Fruit fly (Drosophila melanogaster) whole organism, embryonic: ENCODE measurements around the gene lute.

Experiments used
- CG11696 ChIP-seq: fragments of 200-800 bp; sonication (Bioruptor generic); IDR thresholded peaks from 2 replicates; pipeline ENCODE4 v1.3.6; 2022; ENCODE audit warnings: missing biosample characterization, missing genetic modification characterization
- CG15073 ChIP-seq: fragments of 200-800 bp; sonication (Bioruptor generic); optimal IDR thresholded peaks from 2 replicates; lab custom pipeline; 2016; ENCODE audit warnings: missing biosample characterization, missing genetic modification characterization
- CG1647 ChIP-seq: fragments of 200-800 bp; sonication (Bioruptor generic); optimal IDR thresholded peaks from 3 replicates; lab custom pipeline; 2016; ENCODE audit warnings: missing biosample characterization, missing genetic modification characterization
- CG17328 ChIP-seq: fragments of 200-800 bp; sonication (Bioruptor generic); IDR thresholded peaks from 2 replicates; pipeline ENCODE4 v1.3.6; 2022; ENCODE audit warnings: missing biosample characterization, missing genetic modification characterization
- CG18599 ChIP-seq: fragments of 200-800 bp; sonication (Bioruptor generic); optimal IDR thresholded peaks from 3 replicates; lab custom pipeline; 2017; ENCODE audit warnings: missing biosample characterization, missing genetic modification characterization, mild to moderate bottlenecking, moderate library complexity, missing genetic modification reagents
- CG18619 ChIP-seq: fragments of 200-800 bp; sonication (Bioruptor generic); optimal IDR thresholded peaks from 3 replicates; lab custom pipeline; 2017; ENCODE audit warnings: missing biosample characterization, mild to moderate bottlenecking, missing genetic modification characterization
- CG2712 ChIP-seq: fragments of 200-800 bp; optimal IDR thresholded peaks from 3 replicates; lab custom pipeline; 2019; ENCODE audit warnings: missing biosample characterization, mild to moderate bottlenecking, missing genetic modification characterization, moderate library complexity
- CG31441 ChIP-seq: fragments of 200-800 bp; sonication (Bioruptor generic); IDR thresholded peaks from 2 replicates; pipeline ENCODE4 v1.3.6; 2022; ENCODE audit warnings: missing biosample characterization, missing genetic modification characterization
- CG32767 ChIP-seq: fragments of 200-800 bp; sonication (Bioruptor generic); IDR thresholded peaks from 2 replicates; pipeline ENCODE4 v1.3.6; 2022; ENCODE audit warnings: missing biosample characterization, missing genetic modification characterization
- CG34376 ChIP-seq: fragments of 200-800 bp; sonication (Bioruptor generic); optimal IDR thresholded peaks from 2 replicates; lab custom pipeline; 2018; ENCODE audit warnings: missing biosample characterization, mild to moderate bottlenecking, missing genetic modification characterization
- CG4328 ChIP-seq: fragments of 200-800 bp; sonication (Bioruptor generic); optimal IDR thresholded peaks from 3 replicates; lab custom pipeline; 2017; ENCODE audit warnings: missing biosample characterization, missing genetic modification reagents, missing genetic modification characterization
- CG4360 ChIP-seq: fragments of 200-800 bp; sonication (Bioruptor generic); IDR thresholded peaks from 2 replicates; pipeline ENCODE4 v1.3.6; 2022; ENCODE audit warnings: missing biosample characterization, missing genetic modification characterization
- CG4854 ChIP-seq: fragments of 200-800 bp; sonication (Bioruptor generic); optimal IDR thresholded peaks from 2 replicates; lab custom pipeline; 2016; ENCODE audit warnings: missing biosample characterization, missing genetic modification characterization, inconsistent platforms
- CG6689 ChIP-seq: fragments of 200-800 bp; sonication (Bioruptor generic); IDR thresholded peaks from 2 replicates; pipeline ENCODE4 v1.3.6; 2022; ENCODE audit warnings: missing biosample characterization, missing genetic modification characterization
- CG7271 ChIP-seq: fragments of 200-800 bp; sonication (Bioruptor generic); optimal IDR thresholded peaks from 2 replicates; lab custom pipeline; 2018; ENCODE audit warnings: missing biosample characterization, mild to moderate bottlenecking, missing genetic modification characterization, moderate library complexity
- CG7357 ChIP-seq: fragments of 200-800 bp; sonication (Bioruptor generic); IDR thresholded peaks from 3 replicates; pipeline ENCODE4 v1.3.6; 2022; ENCODE audit warnings: missing biosample characterization, missing genetic modification characterization
- CG8281 ChIP-seq: fragments of 200-800 bp; sonication (Bioruptor generic); optimal IDR thresholded peaks from 2 replicates; lab custom pipeline; 2018; ENCODE audit warnings: missing biosample characterization, mild to moderate bottlenecking, missing genetic modification characterization, moderate library complexity
- D19B ChIP-seq: fragments of 200-800 bp; sonication (Bioruptor generic); optimal IDR thresholded peaks from 2 replicates; lab custom pipeline; 2017; ENCODE audit warnings: missing biosample characterization, mild to moderate bottlenecking, missing genetic modification characterization
- Dad ChIP-seq: fragments of 200-800 bp; sonication (Bioruptor generic); optimal IDR thresholded peaks from 3 replicates; lab custom pipeline; 2016; ENCODE audit warnings: missing biosample characterization, missing genetic modification characterization
- HLH4C ChIP-seq: fragments of 200-800 bp; sonication (Bioruptor generic); IDR thresholded peaks from 3 replicates; pipeline ENCODE4 v1.3.6; 2022; ENCODE audit warnings: missing biosample characterization, missing genetic modification characterization; ENCODE audit not compliant: partially characterized antibody
- HmgD ChIP-seq: fragments of 200-800 bp; sonication (Bioruptor generic); optimal IDR thresholded peaks from 3 replicates; lab custom pipeline; 2016; ENCODE audit warnings: missing biosample characterization, missing genetic modification characterization
- Hsf ChIP-seq: fragments of 200-800 bp; sonication (Bioruptor generic); optimal IDR thresholded peaks from 3 replicates; lab custom pipeline; 2016; ENCODE audit warnings: missing biosample characterization, missing genetic modification characterization
- PHDP ChIP-seq: fragments of 200-800 bp; sonication (Bioruptor generic); optimal IDR thresholded peaks from 3 replicates; lab custom pipeline; 2018; ENCODE audit warnings: missing biosample characterization, mild to moderate bottlenecking, missing genetic modification characterization, moderate library complexity
- Pdp1 ChIP-seq, 2 experiments: fragments of 200-800 bp; sonication (Bioruptor generic); optimal IDR thresholded peaks; 3 replicates each; lab custom pipeline; 2016; ENCODE audit warnings: missing biosample characterization in 2 of 2, missing genetic modification characterization in 2 of 2, mild to moderate bottlenecking in 1 of 2, moderate library complexity in 1 of 2
- Rx ChIP-seq: fragments of 200-800 bp; sonication (Bioruptor generic); IDR thresholded peaks from 2 replicates; pipeline ENCODE4 v1.3.6; 2022; ENCODE audit warnings: missing biosample characterization, missing genetic modification characterization
- Xbp1 ChIP-seq: fragments of 200-800 bp; sonication (Bioruptor generic); optimal IDR thresholded peaks from 3 replicates; lab custom pipeline; 2016; ENCODE audit warnings: missing biosample characterization, mild to moderate bottlenecking, missing genetic modification characterization
- abd-A ChIP-seq: fragments of 200-800 bp; sonication (Bioruptor generic); optimal IDR thresholded peaks from 3 replicates; lab custom pipeline; 2019; ENCODE audit warnings: missing biosample characterization, mild to moderate bottlenecking, missing genetic modification characterization, moderate library complexity
- amos ChIP-seq: fragments of 200-800 bp; sonication (Bioruptor generic); IDR thresholded peaks from 2 replicates; pipeline ENCODE4 v1.3.6; 2022; ENCODE audit warnings: missing biosample characterization, missing genetic modification characterization; ENCODE audit not compliant: partially characterized antibody
- az2 ChIP-seq: fragments of 200-800 bp; sonication (Bioruptor generic); optimal IDR thresholded peaks from 3 replicates; lab custom pipeline; 2016; ENCODE audit warnings: missing biosample characterization, missing genetic modification characterization
- bab2 ChIP-seq: fragments of 200-800 bp; sonication (Bioruptor generic); optimal IDR thresholded peaks from 2 replicates; lab custom pipeline; 2016; ENCODE audit warnings: missing biosample characterization, missing genetic modification characterization
- cas ChIP-seq: fragments of 200-800 bp; sonication (Bioruptor generic); IDR thresholded peaks from 2 replicates; pipeline ENCODE4 v1.3.6; 2022; ENCODE audit warnings: missing biosample characterization, missing genetic modification characterization
- chn ChIP-seq: fragments of 200-800 bp; sonication (Bioruptor generic); optimal IDR thresholded peaks from 2 replicates; lab custom pipeline; 2016; ENCODE audit warnings: missing biosample characterization, missing genetic modification characterization
- corto ChIP-seq: fragments of 200-800 bp; sonication (Bioruptor generic); optimal IDR thresholded peaks from 2 replicates; lab custom pipeline; 2016; ENCODE audit warnings: missing biosample characterization, mild to moderate bottlenecking, missing genetic modification characterization, moderate library complexity
- cwo ChIP-seq: fragments of 200-800 bp; sonication (Bioruptor generic); optimal IDR thresholded peaks from 3 replicates; lab custom pipeline; 2017; ENCODE audit warnings: missing biosample characterization, missing genetic modification characterization, mild to moderate bottlenecking, moderate library complexity, missing genetic modification reagents
- da ChIP-seq: fragments of 200-800 bp; sonication (Bioruptor generic); optimal IDR thresholded peaks from 2 replicates; lab custom pipeline; 2016; ENCODE audit warnings: missing biosample characterization, missing genetic modification characterization
- emc ChIP-seq: fragments of 200-800 bp; sonication (Bioruptor generic); optimal IDR thresholded peaks from 2 replicates; lab custom pipeline; 2016; ENCODE audit warnings: missing biosample characterization, missing genetic modification characterization
- esg ChIP-seq: fragments of 200-800 bp; sonication (Bioruptor generic); conservative IDR thresholded peaks from 2 replicates; pipeline ENCODE4 v1.3.6; 2022; ENCODE audit warnings: missing biosample characterization, missing genetic modification characterization
- knrl ChIP-seq: fragments of 200-800 bp; sonication (Bioruptor generic); IDR thresholded peaks from 3 replicates; pipeline ENCODE4 v1.3.6; 2022; ENCODE audit warnings: missing biosample characterization, missing genetic modification characterization; ENCODE audit not compliant: partially characterized antibody
- lab ChIP-seq: fragments of 200-800 bp; sonication (Bioruptor generic); optimal IDR thresholded peaks from 3 replicates; lab custom pipeline; 2017; ENCODE audit warnings: missing biosample characterization, missing genetic modification characterization, mild to moderate bottlenecking, moderate library complexity, missing genetic modification reagents
- lbe ChIP-seq: fragments of 200-800 bp; sonication (Bioruptor generic); optimal IDR thresholded peaks from 2 replicates; lab custom pipeline; 2016; ENCODE audit warnings: missing biosample characterization, mild to moderate bottlenecking, missing genetic modification characterization
- lov ChIP-seq, 2 experiments: fragments of 200-800 bp in 1 of 2; fragments of >200 bp in 1 of 2; sonication (Bioruptor generic) in 1 of 2; IDR thresholded peaks in 1 of 2; optimal IDR thresholded peaks in 1 of 2; 2 replicates in 1 of 2; 3 replicates in 1 of 2; pipeline versions ENCODE4 v1.3.6 to Lab custom; 2017 to 2022; ENCODE audit warnings: missing biosample characterization in 1 of 2, missing genetic modification characterization in 1 of 2
- nau ChIP-seq: fragments of 200-800 bp; sonication (Bioruptor generic); optimal IDR thresholded peaks from 3 replicates; lab custom pipeline; 2017; ENCODE audit warnings: missing biosample characterization, mild to moderate bottlenecking, missing genetic modification characterization, missing genetic modification reagents
- ro ChIP-seq: fragments of 200-800 bp; sonication (Bioruptor generic); IDR thresholded peaks from 2 replicates; pipeline ENCODE4 v1.3.6; 2022; ENCODE audit warnings: missing biosample characterization, missing genetic modification characterization
- sima ChIP-seq: fragments of 200-800 bp; sonication (Bioruptor generic); optimal IDR thresholded peaks from 2 replicates; lab custom pipeline; 2016; ENCODE audit warnings: missing biosample characterization, missing genetic modification characterization
- ssp ChIP-seq: fragments of 200-800 bp; sonication (Bioruptor generic); IDR thresholded peaks from 2 replicates; pipeline ENCODE4 v1.3.6; 2022; ENCODE audit warnings: missing biosample characterization, missing genetic modification characterization
- stwl ChIP-seq: fragments of 200-800 bp; sonication (Bioruptor generic); optimal IDR thresholded peaks from 3 replicates; lab custom pipeline; 2018; ENCODE audit warnings: missing biosample characterization, mild to moderate bottlenecking, missing genetic modification characterization, moderate library complexity
- trh ChIP-seq: fragments of 200-800 bp; sonication (Bioruptor generic); optimal IDR thresholded peaks from 2 replicates; lab custom pipeline; 2016; ENCODE audit warnings: missing biosample characterization, missing genetic modification characterization
- wor ChIP-seq: fragments of 200-800 bp; sonication (Bioruptor generic); IDR thresholded peaks from 2 replicates; pipeline ENCODE4 v1.3.6; 2022; ENCODE audit warnings: missing biosample characterization, missing genetic modification characterization
- zen2 ChIP-seq: fragments of 200-800 bp; sonication (Bioruptor generic); IDR thresholded peaks from 3 replicates; pipeline ENCODE4 v1.3.6; 2022; ENCODE audit warnings: missing biosample characterization, missing genetic modification characterization; ENCODE audit not compliant: partially characterized antibody

The lute gene

DNA sequence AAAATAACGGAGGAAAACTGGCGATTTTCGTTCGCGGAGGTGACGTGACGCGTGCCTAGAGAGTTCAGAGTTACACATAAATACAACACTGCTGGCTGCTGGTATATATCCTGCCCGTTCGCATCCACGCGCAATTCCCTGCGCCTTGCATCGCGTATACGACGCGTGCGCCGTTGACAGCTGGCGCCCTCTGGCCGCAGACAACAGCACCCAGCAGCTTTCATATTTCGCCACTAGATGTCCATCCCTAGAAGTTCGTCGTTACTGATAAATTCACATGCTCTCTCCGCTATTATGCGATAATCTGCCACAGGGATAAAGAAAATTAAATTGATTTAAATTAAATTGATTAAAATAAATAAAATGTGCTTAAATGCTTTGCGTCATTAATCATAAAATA, 22.7 kb downstream of the lute start, which contains the start of gene Sur-8 (continued):
- TF ChIP-seq lov (optimal IDR thresholded peaks at IDR 0.05; lab: Kevin White, UChicago), result no peak
- no peak for TF ChIP-seq lov (GFP tag; IDR thresholded peaks at IDR 0.05; lab: Robert Waterston, UW)
- TF ChIP-seq abd-A (tag; lab: Kevin White, UChicago), result no peak
- peak; percentile 55 for TF ChIP-seq CG1647 (GFP tag; lab: Kevin White, UChicago)
- TF ChIP-seq CG18599, result peak; percentile 47
- TF ChIP-seq CG31441 (GFP tag; lab: Robert Waterston, UW), result peak; percentile 20; the same call in 1 of the 2 replicates
- peak; percentile 76 for TF ChIP-seq az2
- no peak for TF ChIP-seq corto
- TF ChIP-seq CG15073 (GFP tag; lab: Kevin White, UChicago), result no peak
- TF ChIP-seq Xbp1, result peak; percentile 85
- 0 out of 3 replicates have a peak, but pooled peaks have one; percentile 33 for TF ChIP-seq zen2
- peak; percentile 79 for TF ChIP-seq lab
- TF ChIP-seq CG4854 (GFP tag; lab: Kevin White, UChicago), result peak; percentile 36
- peak; percentile 21 for TF ChIP-seq CG4328 (GFP tag; lab: Kevin White, UChicago)
- peak; percentile 44; the same call in 1 of the 2 replicates for TF ChIP-seq CG11696 (GFP tag; lab: Robert Waterston, UW)
- TF ChIP-seq CG4360, result no peak
- TF ChIP-seq CG6689 (GFP tag; lab: Robert Waterston, UW), result peak; percentile 45; the same call in 1 of the 2 replicates
- peak; percentile 70 for TF ChIP-seq CG17328 (GFP tag; lab: Robert Waterston, UW)
- TF ChIP-seq CG32767 (GFP tag; lab: Robert Waterston, UW), result no peak
- 0 out of 3 replicates have a peak, but pooled peaks have one; percentile 28 for TF ChIP-seq HLH4C (GFP tag; lab: Robert Waterston, UW)
- TF ChIP-seq emc (GFP tag; lab: Kevin White, UChicago), result no peak
- no peak for TF ChIP-seq CG2712 (tag; lab: Kevin White, UChicago)
- TF ChIP-seq chn (GFP tag; lab: Kevin White, UChicago), result no peak
- no peak for TF ChIP-seq lbe (GFP tag; lab: Kevin White, UChicago)
- TF ChIP-seq bab2, result peak; percentile 70
- 0 out of 2 replicates have a peak, but pooled peaks have one; percentile 24 for TF ChIP-seq cas (GFP tag; lab: Robert Waterston, UW)
- peak; percentile 55 for TF ChIP-seq PHDP (tag; lab: Kevin White, UChicago)
- no peak for TF ChIP-seq CG8281 (tag; lab: Kevin White, UChicago)
- TF ChIP-seq esg (GFP tag; lab: Robert Waterston, UW), result peak; percentile 32; the same call in 1 of the 2 replicates
- TF ChIP-seq HmgD, result peak; percentile 46
- peak; percentile 70 for TF ChIP-seq Rx
- peak; percentile 54 to 69 for TF ChIP-seq Pdp1 (GFP tag; optimal IDR thresholded peaks at IDR 0.05; lab: Kevin White, UChicago)
- TF ChIP-seq da (GFP tag; lab: Kevin White, UChicago), result no peak
- TF ChIP-seq knrl, result peak; percentile 42; the same call in 2 of the 3 replicates
- peak; percentile 55 for TF ChIP-seq CG18619 (GFP tag; lab: Kevin White, UChicago)
- TF ChIP-seq nau (GFP tag; lab: Kevin White, UChicago), result peak; percentile 30
- TF ChIP-seq CG34376 (GFP tag; lab: Kevin White, UChicago), result peak; percentile 39
- no peak for TF ChIP-seq cwo (GFP tag; lab: Kevin White, UChicago)
- TF ChIP-seq Dad (GFP tag; lab: Kevin White, UChicago), result peak; percentile 10
- TF ChIP-seq wor (GFP tag; lab: Robert Waterston, UW), result peak; percentile 29
- no peak; the same call in 1 of the 2 replicates for TF ChIP-seq amos (GFP tag; lab: Robert Waterston, UW)
- no peak for TF ChIP-seq trh (GFP tag; lab: Kevin White, UChicago)
- peak; percentile 49 for TF ChIP-seq stwl (tag; lab: Kevin White, UChicago)
- peak; percentile 77 for TF ChIP-seq Hsf
- TF ChIP-seq ssp (GFP tag; lab: Robert Waterston, UW), result peak; percentile 53; the same call in 1 of the 2 replicates
- no peak for TF ChIP-seq sima
- no peak for TF ChIP-seq CG7271 (tag; lab: Kevin White, UChicago)
- TF ChIP-seq CG7357 (GFP tag; lab: Robert Waterston, UW), result peak; percentile 34; the same call in 1 of the 3 replicates
- TF ChIP-seq D19B (GFP tag; lab: Kevin White, UChicago), result no peak
- TF ChIP-seq ro (GFP tag; lab: Robert Waterston, UW), result no peak
